Fruit fly (Drosophila melanogaster) whole organism, embryonic: ENCODE data around the gene upSET.

Experiments
- Atf3 ChIP-seq: fragments of 200-800 bp; sonication (Bioruptor generic); optimal IDR thresholded peaks from 3 replicates; lab custom pipeline; 2016; ENCODE audit warnings: missing biosample characterization, missing genetic modification characterization
- Awh ChIP-seq: fragments of 200-800 bp; sonication (Bioruptor generic); IDR thresholded peaks from 2 replicates; pipeline ENCODE4, ENCODE4 v1.3.6; 2022; ENCODE audit warnings: missing biosample characterization, missing genetic modification characterization
- B-H2 ChIP-seq: fragments of 200-800 bp; sonication (Bioruptor generic); optimal IDR thresholded peaks from 2 replicates; lab custom pipeline; 2018; ENCODE audit warnings: missing biosample characterization, mild to moderate bottlenecking, missing genetic modification characterization
- Blimp-1 ChIP-seq: fragments of 200-800 bp; sonication (Bioruptor generic); optimal IDR thresholded peaks from 3 replicates; lab custom pipeline; 2018; ENCODE audit warnings: missing biosample characterization, missing genetic modification characterization, mild to moderate bottlenecking, moderate library complexity, missing genetic modification reagents
- CG10321 ChIP-seq: fragments of 200-800 bp; sonication (Bioruptor generic); IDR thresholded peaks from 2 replicates; pipeline ENCODE4 v1.3.6; 2022; ENCODE audit warnings: missing biosample characterization, missing genetic modification characterization
- CG11085 ChIP-seq: fragments of 200-800 bp; sonication (Bioruptor generic); IDR thresholded peaks from 2 replicates; pipeline ENCODE4 v1.3.6; 2022; ENCODE audit warnings: missing biosample characterization, missing genetic modification characterization
- CG11723 ChIP-seq: fragments of 200-800 bp; sonication (Bioruptor generic); optimal IDR thresholded peaks from 2 replicates; lab custom pipeline; 2017; ENCODE audit warnings: missing biosample characterization, mild to moderate bottlenecking, missing genetic modification characterization
- CG13424 ChIP-seq: fragments of 200-800 bp; sonication (Bioruptor generic); optimal IDR thresholded peaks from 2 replicates; lab custom pipeline; 2019; ENCODE audit warnings: missing biosample characterization, mild to moderate bottlenecking, missing genetic modification characterization, moderate library complexity
- CG2199 ChIP-seq: fragments of 200-800 bp; sonication (Bioruptor generic); IDR thresholded peaks from 3 replicates; pipeline ENCODE4 v1.3.6; 2022; ENCODE audit warnings: missing biosample characterization, missing genetic modification characterization
- CG2678 ChIP-seq: fragments of 200-800 bp; sonication (Bioruptor generic); optimal IDR thresholded peaks from 3 replicates; lab custom pipeline; 2019; ENCODE audit warnings: missing biosample characterization, mild to moderate bottlenecking, missing genetic modification characterization, moderate library complexity
- CG3838 ChIP-seq: fragments of 200-800 bp; sonication (Bioruptor generic); optimal IDR thresholded peaks from 3 replicates; lab custom pipeline; 2016; ENCODE audit warnings: missing biosample characterization, missing genetic modification characterization
- CG6683 ChIP-seq: fragments of 200-800 bp; sonication (Bioruptor generic); optimal IDR thresholded peaks from 2 replicates; lab custom pipeline; 2017; ENCODE audit warnings: missing biosample characterization, mild to moderate bottlenecking, missing genetic modification characterization, missing genetic modification reagents
- CG7372 ChIP-seq: fragments of 200-800 bp; sonication (Bioruptor generic); IDR thresholded peaks from 2 replicates; pipeline ENCODE4 v1.3.6; 2022; ENCODE audit warnings: missing biosample characterization, missing genetic modification characterization
- CHES-1-like ChIP-seq: fragments of 200-800 bp; sonication (Bioruptor generic); optimal IDR thresholded peaks from 2 replicates; lab custom pipeline; 2016; ENCODE audit warnings: missing biosample characterization, missing genetic modification characterization
- Dp ChIP-seq: fragments of 200-800 bp; sonication (Bioruptor generic); optimal IDR thresholded peaks from 2 replicates; lab custom pipeline; 2018; ENCODE audit warnings: missing biosample characterization, mild to moderate bottlenecking, missing genetic modification characterization, moderate library complexity
- Drgx ChIP-seq: fragments of 200-800 bp; sonication (Bioruptor generic); IDR thresholded peaks from 2 replicates; pipeline ENCODE4 v1.3.6; 2022; ENCODE audit warnings: missing biosample characterization, missing genetic modification characterization
- Eip74EF ChIP-seq, 2 experiments: fragments of 200-800 bp in 1 of 2; fragments of >200 bp in 1 of 2; sonication (Bioruptor generic) in 1 of 2; optimal IDR thresholded peaks; 2 replicates each; lab custom pipeline; 2017 to 2019; ENCODE audit warnings: missing biosample characterization in 2 of 2, missing genetic modification characterization in 2 of 2, mild to moderate bottlenecking in 1 of 2, moderate library complexity in 1 of 2
- HmgD ChIP-seq: fragments of 200-800 bp; sonication (Bioruptor generic); optimal IDR thresholded peaks from 3 replicates; lab custom pipeline; 2016; ENCODE audit warnings: missing biosample characterization, missing genetic modification characterization
- Hsf ChIP-seq: fragments of 200-800 bp; sonication (Bioruptor generic); optimal IDR thresholded peaks from 3 replicates; lab custom pipeline; 2016; ENCODE audit warnings: missing biosample characterization, missing genetic modification characterization
- Nf-YA ChIP-seq: fragments of 200-800 bp; sonication (Bioruptor generic); IDR thresholded peaks from 2 replicates; pipeline ENCODE4 v1.3.6; 2022; ENCODE audit warnings: missing biosample characterization, missing genetic modification characterization
- Oli ChIP-seq: fragments of 200-800 bp; sonication (Bioruptor generic); optimal IDR thresholded peaks from 2 replicates; lab custom pipeline; 2018; ENCODE audit warnings: missing biosample characterization, mild to moderate bottlenecking, missing genetic modification characterization, moderate library complexity
- Xbp1 ChIP-seq: fragments of 200-800 bp; sonication (Bioruptor generic); optimal IDR thresholded peaks from 3 replicates; lab custom pipeline; 2016; ENCODE audit warnings: missing biosample characterization, mild to moderate bottlenecking, missing genetic modification characterization
- YL-1 ChIP-seq: fragments of 200-800 bp; sonication (Bioruptor generic); optimal IDR thresholded peaks from 3 replicates; lab custom pipeline; 2017; ENCODE audit warnings: missing biosample characterization, mild to moderate bottlenecking, missing genetic modification characterization
- amos ChIP-seq: fragments of 200-800 bp; sonication (Bioruptor generic); IDR thresholded peaks from 2 replicates; pipeline ENCODE4 v1.3.6; 2022; ENCODE audit warnings: missing biosample characterization, missing genetic modification characterization; ENCODE audit not compliant: partially characterized antibody
- ara ChIP-seq: fragments of 200-800 bp; sonication (Bioruptor generic); IDR thresholded peaks from 2 replicates; pipeline ENCODE4 v1.3.6; 2022; ENCODE audit warnings: missing biosample characterization, missing genetic modification characterization
- corto ChIP-seq: fragments of 200-800 bp; sonication (Bioruptor generic); optimal IDR thresholded peaks from 2 replicates; lab custom pipeline; 2016; ENCODE audit warnings: missing biosample characterization, mild to moderate bottlenecking, missing genetic modification characterization, moderate library complexity
- crc ChIP-seq: fragments of 200-800 bp; sonication (Bioruptor generic); optimal IDR thresholded peaks from 2 replicates; lab custom pipeline; 2016; ENCODE audit warnings: missing biosample characterization, missing genetic modification characterization
- dpn ChIP-seq, 2 experiments: fragments of 200-800 bp; sonication (Bioruptor generic); optimal IDR thresholded peaks; 3 replicates each; lab custom pipeline; 2016; ENCODE audit warnings: missing biosample characterization in 2 of 2, missing genetic modification characterization in 2 of 2
- ewg ChIP-seq: fragments of 200-800 bp; sonication (Bioruptor generic); optimal IDR thresholded peaks from 3 replicates; lab custom pipeline; 2017; ENCODE audit warnings: mild to moderate bottlenecking, missing biosample characterization, missing genetic modification reagents, missing genetic modification characterization
- fd64A ChIP-seq: fragments of 200-800 bp; sonication (Bioruptor generic); optimal IDR thresholded peaks from 3 replicates; lab custom pipeline; 2018; ENCODE audit warnings: missing biosample characterization, mild to moderate bottlenecking, missing genetic modification characterization
- gce ChIP-seq: fragments of 200-800 bp; sonication (Bioruptor generic); IDR thresholded peaks from 3 replicates; pipeline ENCODE4 v1.3.6; 2022; ENCODE audit warnings: missing biosample characterization, missing genetic modification characterization
- gem ChIP-seq: fragments of 200-800 bp; sonication (Bioruptor generic); optimal IDR thresholded peaks from 2 replicates; lab custom pipeline; 2019; ENCODE audit warnings: missing biosample characterization, mild to moderate bottlenecking, missing genetic modification characterization, moderate library complexity
- gro ChIP-seq: fragments of 200-800 bp; sonication (Bioruptor generic); optimal IDR thresholded peaks from 2 replicates; lab custom pipeline; 2016; ENCODE audit warnings: missing biosample characterization, missing genetic modification characterization
- lilli ChIP-seq: fragments of 200-800 bp; sonication (Bioruptor generic); optimal IDR thresholded peaks from 3 replicates; lab custom pipeline; 2016; ENCODE audit warnings: missing biosample characterization, missing genetic modification characterization
- luna ChIP-seq: fragments of 200-800 bp; sonication (Bioruptor generic); optimal IDR thresholded peaks from 2 replicates; lab custom pipeline; 2016; ENCODE audit warnings: missing biosample characterization, missing genetic modification characterization
- nau ChIP-seq: fragments of 200-800 bp; sonication (Bioruptor generic); optimal IDR thresholded peaks from 3 replicates; lab custom pipeline; 2017; ENCODE audit warnings: missing biosample characterization, mild to moderate bottlenecking, missing genetic modification characterization, missing genetic modification reagents
- pita ChIP-seq: fragments of 200-800 bp; sonication (Bioruptor generic); optimal IDR thresholded peaks from 2 replicates; lab custom pipeline; 2017; ENCODE audit warnings: missing biosample characterization, mild to moderate bottlenecking, missing genetic modification characterization
- ranshi ChIP-seq: fragments of 200-800 bp; sonication (Bioruptor generic); IDR thresholded peaks from 2 replicates; pipeline ENCODE4 v1.3.6; 2022; ENCODE audit warnings: missing biosample characterization, missing genetic modification characterization
- sens-2 ChIP-seq: fragments of 200-800 bp; sonication (Bioruptor generic); IDR thresholded peaks from 2 replicates; pipeline ENCODE4 v1.3.6; 2022; ENCODE audit warnings: missing biosample characterization, missing genetic modification characterization
- sim ChIP-seq: fragments of 200-800 bp; sonication (Bioruptor generic); IDR thresholded peaks from 2 replicates; pipeline ENCODE4 v1.3.6; 2022; ENCODE audit warnings: missing biosample characterization, missing genetic modification characterization
- tll ChIP-seq, 2 experiments: fragments of 200-800 bp in 1 of 2; fragments of >200 bp in 1 of 2; sonication (Bioruptor generic) in 1 of 2; optimal IDR thresholded peaks; 2 replicates each; lab custom pipeline; 2017 to 2019; ENCODE audit warnings: missing biosample characterization in 2 of 2, missing genetic modification characterization in 2 of 2, mild to moderate bottlenecking in 1 of 2, moderate library complexity in 1 of 2
- yki ChIP-seq: fragments of >200 bp; optimal IDR thresholded peaks from 3 replicates; lab custom pipeline; 2018
- zfh2 ChIP-seq: fragments of 200-800 bp; sonication (Bioruptor generic); optimal IDR thresholded peaks from 2 replicates; lab custom pipeline; 2016; ENCODE audit warnings: missing biosample characterization, missing genetic modification characterization

The upSET gene

DNA sequence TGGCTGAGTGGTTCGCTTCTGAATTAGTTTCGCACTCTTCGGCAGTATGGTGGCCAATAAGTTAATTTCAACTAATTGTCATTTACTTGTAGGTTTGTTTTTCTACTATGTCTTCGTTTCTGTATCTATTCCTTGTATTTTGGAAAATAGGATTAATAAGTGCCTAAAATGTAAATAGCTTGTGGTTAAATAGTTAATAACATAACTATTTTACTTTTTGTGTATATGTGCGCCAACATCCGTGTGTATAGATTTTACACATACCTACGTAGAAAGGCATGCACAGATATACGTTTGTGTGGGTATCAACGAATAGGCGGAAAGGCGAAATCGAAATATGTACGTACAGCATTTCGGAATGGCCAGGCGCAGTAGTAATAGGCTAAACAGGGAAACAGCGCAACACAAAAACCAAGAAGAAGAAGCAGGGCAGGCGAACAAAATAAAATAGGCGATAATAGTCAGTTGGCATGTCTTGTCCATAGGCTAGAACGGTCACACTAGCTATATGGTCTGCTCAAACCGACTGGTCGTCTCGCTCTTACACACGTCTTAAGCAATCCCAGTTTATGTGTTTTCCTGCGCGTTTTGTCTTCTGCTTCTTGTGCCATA is 703 bp downstream of the upSET start (continued):
- no peak for TF ChIP-seq CG11085 (GFP tag; lab: Robert Waterston, UW)
- TF ChIP-seq zfh2 (GFP tag; lab: Kevin White, UChicago): peak; percentile 14
- no peak for TF ChIP-seq Dp (GFP tag; lab: Kevin White, UChicago)
- no peak for TF ChIP-seq sim
- TF ChIP-seq Nf-YA (GFP tag; lab: Robert Waterston, UW): no peak
- TF ChIP-seq Atf3 (GFP tag; lab: Kevin White, UChicago): no peak
- TF ChIP-seq fd64A (GFP tag; lab: Kevin White, UChicago): no peak
- peak; percentile 28; the same call in 1 of the 2 replicates for TF ChIP-seq amos (GFP tag; lab: Robert Waterston, UW)
- TF ChIP-seq Awh (GFP tag; lab: Robert Waterston, UW): no peak
- TF ChIP-seq Drgx (GFP tag; lab: Robert Waterston, UW): 0 out of 2 replicates have a peak, but pooled peaks have one; percentile 6
- no peak for TF ChIP-seq lilli (GFP tag; lab: Kevin White, UChicago)
- no peak for TF ChIP-seq CG7372 (GFP tag; lab: Robert Waterston, UW)
- TF ChIP-seq CG13424 (tag; lab: Kevin White, UChicago): no peak
- TF ChIP-seq gro (GFP tag; lab: Kevin White, UChicago): no peak
- peak; percentile 13 for TF ChIP-seq CHES-1-like (GFP tag; lab: Kevin White, UChicago)
- TF ChIP-seq Blimp-1 (GFP tag; lab: Kevin White, UChicago): no peak
- no peak for TF ChIP-seq nau (GFP tag; lab: Kevin White, UChicago)
- no peak for TF ChIP-seq ranshi (GFP tag; lab: Robert Waterston, UW)
- peak; percentile 58 for TF ChIP-seq B-H2 (GFP tag; lab: Kevin White, UChicago)
- no peak for TF ChIP-seq CG11723 (GFP tag; lab: Kevin White, UChicago)
- peak; percentile 90 for TF ChIP-seq ewg (GFP tag; lab: Kevin White, UChicago)
- TF ChIP-seq CG2199 (GFP tag; lab: Robert Waterston, UW): peak; percentile 67; the same call in 1 of the 3 replicates
- TF ChIP-seq pita (GFP tag; lab: Kevin White, UChicago): no peak
- TF ChIP-seq dpn (GFP tag; optimal IDR thresholded peaks at IDR 0.05; lab: Kevin White, UChicago): no peak
- TF ChIP-seq gem: peak; percentile 26
- TF ChIP-seq yki (lab: Kevin White, UChicago): no peak
- peak; percentile 99 for TF ChIP-seq CG10321 (GFP tag; lab: Robert Waterston, UW)
- no peak for TF ChIP-seq gce (GFP tag; lab: Robert Waterston, UW)
- TF ChIP-seq ara (GFP tag; lab: Robert Waterston, UW): no peak
- no peak for TF ChIP-seq CG2678 (tag; lab: Kevin White, UChicago)
- TF ChIP-seq HmgD (GFP tag; lab: Kevin White, UChicago): peak; percentile 62
- no peak for TF ChIP-seq corto
- TF ChIP-seq Oli (tag; lab: Kevin White, UChicago): no peak
- no peak for TF ChIP-seq YL-1 (GFP tag; lab: Kevin White, UChicago)
- TF ChIP-seq CG6683: no peak
- TF ChIP-seq CG3838 (GFP tag; lab: Kevin White, UChicago): no peak
- TF ChIP-seq Hsf (GFP tag; lab: Kevin White, UChicago): no peak
- TF ChIP-seq luna: no peak
- no peak for TF ChIP-seq crc
- TF ChIP-seq Xbp1 (GFP tag; lab: Kevin White, UChicago): no peak
- no peak for TF ChIP-seq tll (GFP tag; optimal IDR thresholded peaks at IDR 0.05; lab: Kevin White, UChicago)
- peak in 1 of 2 experiments; percentile 35 for TF ChIP-seq Eip74EF (GFP tag; optimal IDR thresholded peaks at IDR 0.05; lab: Kevin White, UChicago)
- no peak for TF ChIP-seq sens-2 (GFP tag; lab: Robert Waterston, UW)
- TF ChIP-seq, all 482 proteins: peak for 99
